Fruit fly (Drosophila melanogaster): Measurements from ENCODE around the gene CG8032.

The CG8032 gene

DNA sequence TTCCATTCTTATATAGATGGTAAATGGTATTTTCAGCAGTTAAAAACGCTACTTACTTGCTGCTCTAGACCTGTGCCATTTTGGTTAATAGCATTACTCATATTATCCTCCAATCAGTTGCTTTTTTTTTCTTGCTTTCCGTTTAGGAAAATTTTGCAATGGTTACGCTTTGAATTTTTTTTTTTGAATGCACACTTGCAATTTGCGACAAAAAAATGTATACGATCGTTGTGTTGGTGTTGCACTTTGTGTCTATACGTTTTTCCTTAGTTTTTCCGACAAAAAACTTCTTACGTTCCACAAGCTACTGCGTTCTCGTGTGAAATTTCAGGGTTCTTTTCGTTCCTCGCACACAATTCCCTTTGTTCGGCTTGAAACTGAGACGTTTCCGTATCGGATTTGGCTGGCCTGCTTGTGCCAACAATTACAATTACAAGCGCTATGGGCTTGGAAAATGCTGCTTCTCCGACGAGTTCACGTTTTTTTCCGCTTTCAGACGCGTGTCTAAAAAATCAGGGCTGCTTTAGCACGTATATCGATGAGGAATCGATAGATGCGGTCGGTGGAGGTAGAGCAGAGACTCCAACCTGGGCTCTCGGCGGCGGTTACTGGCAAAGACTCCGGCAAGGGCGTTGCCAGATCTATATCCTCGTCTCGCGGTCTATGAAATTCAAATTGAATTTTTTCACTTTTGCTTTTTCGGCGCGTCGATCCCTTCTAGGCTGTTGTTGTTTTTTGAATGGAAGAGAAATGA is 3.8 kb upstream of the CG8032 start (continued):
- TF ChIP-seq CG11695 (GFP tag; IDR thresholded peaks at IDR 0.05): no peak
- peak; percentile 93 for TF ChIP-seq sens (GFP tag)
- peak; percentile 41 for TF ChIP-seq run (tag; optimal IDR thresholded peaks at IDR 0.05)
- TF ChIP-seq insv (GFP tag; optimal IDR thresholded peaks at IDR 0.05): peak in 1 of 2 experiments; percentile 63
- TF ChIP-seq Dip3 (GFP tag; optimal IDR thresholded peaks at IDR 0.05): peak; percentile 27
- peak; percentile 78 for TF ChIP-seq CG14860 (GFP tag; IDR thresholded peaks at IDR 0.05; ENCODE audit: partially characterized antibody)
- no peak for TF ChIP-seq ind (GFP tag; optimal IDR thresholded peaks at IDR 0.05)
- no peak for TF ChIP-seq B-H1 (GFP tag; IDR thresholded peaks at IDR 0.05)
- peak; percentile 92 for TF ChIP-seq NFAT (GFP tag; IDR thresholded peaks at IDR 0.05)
- TF ChIP-seq CG7987 (GFP tag; optimal IDR thresholded peaks at IDR 0.05): peak; percentile 93
- TF ChIP-seq CG12219 (GFP tag; optimal IDR thresholded peaks at IDR 0.05): no peak
- peak; percentile 88 for TF ChIP-seq ato (GFP tag; IDR thresholded peaks at IDR 0.05; ENCODE audit: partially characterized antibody)
- peak; percentile 87 for TF ChIP-seq CG7928 (GFP tag; optimal IDR thresholded peaks at IDR 0.05)
- TF ChIP-seq bbx (GFP tag; IDR thresholded peaks at IDR 0.05; ENCODE audit: partially characterized antibody): peak; percentile 96
- no peak for TF ChIP-seq jing (GFP tag; optimal IDR thresholded peaks at IDR 0.05)
- peak; percentile 96 for TF ChIP-seq CG15514 (GFP tag; optimal IDR thresholded peaks at IDR 0.05)
- TF ChIP-seq Mad (GFP tag; optimal IDR thresholded peaks at IDR 0.05): peak; percentile 75
- TF ChIP-seq CG2116 (GFP tag; optimal IDR thresholded peaks at IDR 0.05): peak; percentile 99
- TF ChIP-seq CG17568 (GFP tag; optimal IDR thresholded peaks at IDR 0.05): no peak
- no peak for TF ChIP-seq br (optimal IDR thresholded peaks at IDR 0.05)
- peak; percentile 16 for TF ChIP-seq schlank (tag; optimal IDR thresholded peaks at IDR 0.05)
- no peak for TF ChIP-seq kni (GFP tag; optimal IDR thresholded peaks at IDR 0.05)
- peak; percentile 88 for TF ChIP-seq trem (tag; optimal IDR thresholded peaks at IDR 0.05)
- TF ChIP-seq CHES-1-like (GFP tag; optimal IDR thresholded peaks at IDR 0.05): peak; percentile 73
- TF ChIP-seq CG16863 (GFP tag; optimal IDR thresholded peaks at IDR 0.05): no peak
- no peak for TF ChIP-seq pum (GFP tag; optimal IDR thresholded peaks at IDR 0.05)
- peak; percentile 77 for TF ChIP-seq gsb-n (tag; optimal IDR thresholded peaks at IDR 0.05)
- TF ChIP-seq Hmx (GFP tag; optimal IDR thresholded peaks at IDR 0.05): no peak
- no peak for TF ChIP-seq nau (GFP tag; optimal IDR thresholded peaks at IDR 0.05)
- peak; percentile 84 for TF ChIP-seq Ets65A (GFP tag)
- peak; percentile 60 for TF ChIP-seq CoRest (tag; optimal IDR thresholded peaks at IDR 0.05)
- peak; percentile 12 for TF ChIP-seq CG13296 (GFP tag; optimal IDR thresholded peaks at IDR 0.05)
- peak; percentile 43 for TF ChIP-seq CG5245 (GFP tag; optimal IDR thresholded peaks at IDR 0.05)
- TF ChIP-seq CG10431 (GFP tag; optimal IDR thresholded peaks at IDR 0.05): no peak
- TF ChIP-seq CG3407 (GFP tag; optimal IDR thresholded peaks at IDR 0.05): no peak
- TF ChIP-seq tx (GFP tag; optimal IDR thresholded peaks at IDR 0.05): no peak
- TF ChIP-seq pan (optimal IDR thresholded peaks at IDR 0.05): no peak
- peak in 1 of 2 experiments; percentile 10 for TF ChIP-seq pan (GFP tag; optimal IDR thresholded peaks at IDR 0.05 in 1 of 2, IDR thresholded peaks at IDR 0.05 in 1 of 2)
- peak; percentile 49; the same call in 2 of the 3 replicates for TF ChIP-seq CG11456 (GFP tag; IDR thresholded peaks at IDR 0.05)
- TF ChIP-seq NC2α (GFP tag; optimal IDR thresholded peaks at IDR 0.05): peak; percentile 4
- no peak for TF ChIP-seq CG16815 (GFP tag; optimal IDR thresholded peaks at IDR 0.05)
- TF ChIP-seq vfl (GFP tag; optimal IDR thresholded peaks at IDR 0.05): no peak
- TF ChIP-seq lab (GFP tag; optimal IDR thresholded peaks at IDR 0.05): peak; percentile 83
- TF ChIP-seq Abd-B (GFP tag; optimal IDR thresholded peaks at IDR 0.05): peak; percentile 17
- TF ChIP-seq Chrac-16 (GFP tag; optimal IDR thresholded peaks at IDR 0.05): peak; percentile 5
- peak; percentile 34 for TF ChIP-seq Camta (GFP tag; optimal IDR thresholded peaks at IDR 0.05)
- TF ChIP-seq CG6683 (GFP tag; optimal IDR thresholded peaks at IDR 0.05): no peak
- no peak; the same call in 1 of the 2 replicates for TF ChIP-seq CG31441 (GFP tag; IDR thresholded peaks at IDR 0.05)
- peak in 1 of 2 experiments; percentile 20 for TF ChIP-seq tll (GFP tag; optimal IDR thresholded peaks at IDR 0.05)
